Fruit fly (Drosophila melanogaster) whole organism, embryonic: ENCODE results near the gene CG4631.

ENCODE experiments used
- Atf6 ChIP-seq: fragments of 200-800 bp; sonication (Bioruptor generic); IDR thresholded peaks from 2 replicates; pipeline ENCODE4 v1.3.6; 2022; ENCODE audit warnings: missing biosample characterization, missing genetic modification characterization
- CG10462 ChIP-seq: fragments of 200-800 bp; sonication (Bioruptor generic); optimal IDR thresholded peaks from 2 replicates; lab custom pipeline; 2016; ENCODE audit warnings: missing biosample characterization, missing genetic modification characterization
- CG10959 ChIP-seq: fragments of 200-800 bp; sonication (Bioruptor generic); IDR thresholded peaks from 2 replicates; pipeline ENCODE4 v1.3.6; 2022; ENCODE audit warnings: missing biosample characterization, missing genetic modification characterization
- CG10979 ChIP-seq: fragments of 200-800 bp; sonication (Bioruptor generic); optimal IDR thresholded peaks from 2 replicates; lab custom pipeline; 2018; ENCODE audit warnings: missing biosample characterization, mild to moderate bottlenecking, missing genetic modification characterization, moderate library complexity
- CG12942 ChIP-seq: fragments of 200-800 bp; sonication (Bioruptor generic); optimal IDR thresholded peaks from 3 replicates; lab custom pipeline; 2016; ENCODE audit warnings: missing biosample characterization, missing genetic modification characterization
- CG13287 ChIP-seq: fragments of 200-800 bp; sonication (Bioruptor generic); IDR thresholded peaks from 2 replicates; pipeline ENCODE4 v1.3.6; 2022; ENCODE audit warnings: missing biosample characterization, missing genetic modification characterization; ENCODE audit not compliant: partially characterized antibody
- CG13296 ChIP-seq: fragments of 200-800 bp; sonication (Bioruptor generic); optimal IDR thresholded peaks from 3 replicates; lab custom pipeline; 2018; ENCODE audit warnings: missing biosample characterization, mild to moderate bottlenecking, missing genetic modification characterization
- CG1529 ChIP-seq: fragments of 200-800 bp; sonication (Bioruptor generic); optimal IDR thresholded peaks from 3 replicates; lab custom pipeline; 2018; ENCODE audit warnings: missing biosample characterization, missing genetic modification characterization
- CG1603 ChIP-seq: fragments of 200-800 bp; sonication (Bioruptor generic); optimal IDR thresholded peaks from 2 replicates; lab custom pipeline; 2019; ENCODE audit warnings: missing biosample characterization, mild to moderate bottlenecking, missing genetic modification characterization, moderate library complexity
- CG17568 ChIP-seq: fragments of 200-800 bp; sonication (Bioruptor generic); optimal IDR thresholded peaks from 2 replicates; lab custom pipeline; 2018; ENCODE audit warnings: missing biosample characterization, mild to moderate bottlenecking, missing genetic modification characterization, moderate library complexity
- CG1832 ChIP-seq: fragments of 200-800 bp; sonication (Bioruptor generic); optimal IDR thresholded peaks from 2 replicates; lab custom pipeline; 2017; ENCODE audit warnings: missing biosample characterization, mild to moderate bottlenecking, missing genetic modification characterization, inconsistent platforms
- CG18619 ChIP-seq: fragments of 200-800 bp; sonication (Bioruptor generic); optimal IDR thresholded peaks from 3 replicates; lab custom pipeline; 2017; ENCODE audit warnings: missing biosample characterization, mild to moderate bottlenecking, missing genetic modification characterization
- CG2129 ChIP-seq: fragments of 200-800 bp; sonication (Bioruptor generic); IDR thresholded peaks from 2 replicates; pipeline ENCODE4 v1.3.6; 2022; ENCODE audit warnings: missing biosample characterization, missing genetic modification characterization; ENCODE audit not compliant: partially characterized antibody
- CG2889 ChIP-seq: fragments of 200-800 bp; sonication (Bioruptor generic); IDR thresholded peaks from 3 replicates; pipeline ENCODE4 v1.3.6; 2022; ENCODE audit warnings: missing biosample characterization, missing genetic modification characterization
- CG30020 ChIP-seq: fragments of 200-800 bp; optimal IDR thresholded peaks from 2 replicates; lab custom pipeline; 2019; ENCODE audit warnings: missing biosample characterization, mild to moderate bottlenecking, missing genetic modification characterization, moderate library complexity
- CG30431 ChIP-seq: fragments of 200-800 bp; sonication (Bioruptor generic); optimal IDR thresholded peaks from 2 replicates; lab custom pipeline; 2017; ENCODE audit warnings: missing biosample characterization, missing genetic modification characterization
- CG32767 ChIP-seq: fragments of 200-800 bp; sonication (Bioruptor generic); IDR thresholded peaks from 2 replicates; pipeline ENCODE4 v1.3.6; 2022; ENCODE audit warnings: missing biosample characterization, missing genetic modification characterization
- CG32772 ChIP-seq: fragments of 200-800 bp; sonication (Bioruptor generic); IDR thresholded peaks from 2 replicates; pipeline ENCODE4 v1.3.6; 2022; ENCODE audit warnings: missing biosample characterization, missing genetic modification characterization
- CG33557 ChIP-seq: fragments of 200-800 bp; sonication (Bioruptor generic); optimal IDR thresholded peaks from 2 replicates; lab custom pipeline; 2019; ENCODE audit warnings: missing biosample characterization, mild to moderate bottlenecking, missing genetic modification characterization, moderate library complexity
- CG3838 ChIP-seq: fragments of 200-800 bp; sonication (Bioruptor generic); optimal IDR thresholded peaks from 3 replicates; lab custom pipeline; 2016; ENCODE audit warnings: missing biosample characterization, missing genetic modification characterization
- CG3847 ChIP-seq: fragments of 200-800 bp; sonication (Bioruptor generic); IDR thresholded peaks from 2 replicates; pipeline ENCODE4 v1.3.6; 2022; ENCODE audit warnings: missing biosample characterization, missing genetic modification characterization
- CG3995 ChIP-seq: fragments of 200-800 bp; sonication (Bioruptor generic); optimal IDR thresholded peaks from 3 replicates; lab custom pipeline; 2016; ENCODE audit warnings: missing biosample characterization, missing genetic modification characterization
- CG4282 ChIP-seq: fragments of 200-800 bp; sonication (Bioruptor generic); optimal IDR thresholded peaks from 2 replicates; lab custom pipeline; 2016; ENCODE audit warnings: missing biosample characterization, missing genetic modification characterization
- CG6654 ChIP-seq: fragments of 200-800 bp; sonication (Bioruptor generic); optimal IDR thresholded peaks from 2 replicates; lab custom pipeline; 2017; ENCODE audit warnings: missing biosample characterization, mild to moderate bottlenecking, missing genetic modification characterization
- CG9437 ChIP-seq: fragments of 200-800 bp; sonication (Bioruptor generic); optimal IDR thresholded peaks from 2 replicates; lab custom pipeline; 2018; ENCODE audit warnings: missing biosample characterization, mild to moderate bottlenecking, missing genetic modification characterization
- Chrac-16 ChIP-seq: fragments of 200-800 bp; sonication (Bioruptor generic); optimal IDR thresholded peaks from 3 replicates; lab custom pipeline; 2016; ENCODE audit warnings: missing biosample characterization, missing genetic modification characterization
- E2f1 ChIP-seq: fragments of 200-800 bp; sonication (Bioruptor generic); IDR thresholded peaks from 2 replicates; pipeline ENCODE4 v1.3.6; 2022; ENCODE audit warnings: missing biosample characterization, missing genetic modification characterization
- GATAe ChIP-seq: fragments of 200-800 bp; sonication (Bioruptor generic); conservative IDR thresholded peaks from 2 replicates; pipeline ENCODE4 v1.3.6; 2022; ENCODE audit warnings: missing biosample characterization, missing genetic modification characterization
- Gug ChIP-seq: fragments of 200-800 bp; sonication (Bioruptor generic); IDR thresholded peaks from 4 replicates; pipeline ENCODE4 v1.3.6; 2022; ENCODE audit warnings: missing biosample characterization, missing genetic modification characterization
- H15 ChIP-seq: fragments of 200-800 bp; sonication (Bioruptor generic); IDR thresholded peaks from 3 replicates; pipeline ENCODE4 v1.3.6; 2022; ENCODE audit warnings: missing biosample characterization, missing genetic modification characterization
- HmgZ ChIP-seq: fragments of 200-800 bp; sonication (Bioruptor generic); optimal IDR thresholded peaks from 2 replicates; lab custom pipeline; 2018; ENCODE audit warnings: missing biosample characterization, mild to moderate bottlenecking, missing genetic modification characterization
- Hr3 ChIP-seq: fragments of 200-800 bp; sonication (Bioruptor generic); optimal IDR thresholded peaks from 3 replicates; lab custom pipeline; 2016; ENCODE audit warnings: missing biosample characterization, missing genetic modification characterization
- Mrtf ChIP-seq: fragments of 200-800 bp; sonication (Bioruptor generic); IDR thresholded peaks from 3 replicates; pipeline ENCODE4 v1.3.6; 2022; ENCODE audit warnings: missing biosample characterization, missing genetic modification characterization
- NfI ChIP-seq: fragments of 200-800 bp; sonication (Bioruptor generic); optimal IDR thresholded peaks from 3 replicates; lab custom pipeline; 2018; ENCODE audit warnings: missing biosample characterization, mild to moderate bottlenecking, missing genetic modification characterization, moderate library complexity
- PHDP ChIP-seq: fragments of 200-800 bp; sonication (Bioruptor generic); optimal IDR thresholded peaks from 3 replicates; lab custom pipeline; 2018; ENCODE audit warnings: missing biosample characterization, mild to moderate bottlenecking, missing genetic modification characterization, moderate library complexity
- Rfx ChIP-seq: fragments of 200-800 bp; sonication (Bioruptor generic); IDR thresholded peaks from 2 replicates; pipeline ENCODE4 v1.3.6; 2022; ENCODE audit warnings: missing biosample characterization, missing genetic modification characterization
- Xbp1 ChIP-seq: fragments of 200-800 bp; sonication (Bioruptor generic); optimal IDR thresholded peaks from 3 replicates; lab custom pipeline; 2016; ENCODE audit warnings: missing biosample characterization, mild to moderate bottlenecking, missing genetic modification characterization
- ab ChIP-seq: fragments of 200-800 bp; sonication (Bioruptor generic); optimal IDR thresholded peaks from 2 replicates; lab custom pipeline; 2016; ENCODE audit warnings: missing biosample characterization, missing genetic modification characterization
- dmrt11E ChIP-seq: fragments of 200-800 bp; sonication (Bioruptor generic); optimal IDR thresholded peaks from 3 replicates; lab custom pipeline; 2018; ENCODE audit warnings: missing biosample characterization, mild to moderate bottlenecking, missing genetic modification characterization, moderate library complexity
- dpn ChIP-seq, 2 experiments: fragments of 200-800 bp; sonication (Bioruptor generic); optimal IDR thresholded peaks; 3 replicates each; lab custom pipeline; 2016; ENCODE audit warnings: missing biosample characterization in 2 of 2, missing genetic modification characterization in 2 of 2
- dysf ChIP-seq: fragments of 200-800 bp; sonication (Bioruptor generic); IDR thresholded peaks from 3 replicates; pipeline ENCODE4 v1.3.6; 2022; ENCODE audit warnings: missing biosample characterization, missing genetic modification characterization
- fd96Cb ChIP-seq: fragments of 200-800 bp; sonication (Bioruptor generic); optimal IDR thresholded peaks from 2 replicates; lab custom pipeline; 2018; ENCODE audit warnings: missing biosample characterization, mild to moderate bottlenecking, missing genetic modification characterization, moderate library complexity
- gsb ChIP-seq: fragments of 200-800 bp; sonication (Bioruptor generic); IDR thresholded peaks from 2 replicates; pipeline ENCODE4 v1.3.6; 2022; ENCODE audit warnings: missing biosample characterization, missing genetic modification characterization
- mirr ChIP-seq: fragments of 200-800 bp; sonication (Bioruptor generic); optimal IDR thresholded peaks from 3 replicates; lab custom pipeline; 2018; ENCODE audit warnings: missing biosample characterization, mild to moderate bottlenecking, missing genetic modification characterization
- nerfin-2 ChIP-seq: fragments of 200-800 bp; sonication (Bioruptor generic); IDR thresholded peaks from 2 replicates; pipeline ENCODE4 v1.3.6; 2022; ENCODE audit warnings: missing biosample characterization, missing genetic modification characterization; ENCODE audit not compliant: partially characterized antibody
- seq ChIP-seq: fragments of 200-800 bp; sonication (Bioruptor generic); IDR thresholded peaks from 2 replicates; pipeline ENCODE4 v1.3.6; 2022; ENCODE audit warnings: missing biosample characterization, missing genetic modification characterization
- slp2 ChIP-seq: fragments of 200-800 bp; sonication (Bioruptor generic); optimal IDR thresholded peaks from 2 replicates; lab custom pipeline; 2016; ENCODE audit warnings: missing biosample characterization, missing genetic modification characterization
- ssp ChIP-seq: fragments of 200-800 bp; sonication (Bioruptor generic); IDR thresholded peaks from 2 replicates; pipeline ENCODE4 v1.3.6; 2022; ENCODE audit warnings: missing biosample characterization, missing genetic modification characterization
- ttk ChIP-seq: fragments of 200-800 bp; sonication (Bioruptor generic); IDR thresholded peaks from 2 replicates; pipeline ENCODE4 v2.1.2; 2022; ENCODE audit warnings: missing biosample characterization, missing genetic modification characterization
- z ChIP-seq: fragments of 200-800 bp; sonication (Bioruptor generic); IDR thresholded peaks from 3 replicates; pipeline ENCODE4 v1.3.6; 2022; ENCODE audit warnings: missing biosample characterization, missing genetic modification characterization
- zen ChIP-seq: fragments of 200-800 bp; sonication (Bioruptor generic); optimal IDR thresholded peaks from 3 replicates; lab custom pipeline; 2018; ENCODE audit warnings: missing biosample characterization, mild to moderate bottlenecking, missing genetic modification characterization, moderate library complexity

CG4631 gene

dm6 chr2L:16656692-16657109 lies 49.5 kb downstream of the CG4631 start (continued):
- TF ChIP-seq CG32772 (GFP tag; lab: Robert Waterston, UW) (peak; percentile 73), dmrt11E (tag; lab: Kevin White, UChicago) (peak; percentile 61), H15 (GFP tag; lab: Robert Waterston, UW) (peak; percentile 76; the same call in 2 of the 3 replicates), Hr3 (GFP tag; lab: Kevin White, UChicago) (peak; percentile 79), Gug (GFP tag; lab: Robert Waterston, UW) (peak; percentile 53; the same call in 3 of the 4 replicates), CG10462 (GFP tag; lab: Kevin White, UChicago) (peak; percentile 10), CG12942 (GFP tag; lab: Kevin White, UChicago) (peak; percentile 26), E2f1 (peak; percentile 70), CG13287 (GFP tag; lab: Robert Waterston, UW) (no peak), mirr (no peak), CG17568 (GFP tag; lab: Kevin White, UChicago) (no peak), CG10959 (GFP tag; lab: Robert Waterston, UW) (no peak), HmgZ (peak; percentile 49), slp2 (peak; percentile 10), PHDP (no peak), seq (GFP tag; lab: Robert Waterston, UW) (0 out of 2 replicates have a peak, but pooled peaks have one; percentile 29), CG3847 (GFP tag; lab: Robert Waterston, UW) (peak; percentile 58), ttk (GFP tag; lab: Robert Waterston, UW) (peak; percentile 74), CG4282 (GFP tag; lab: Kevin White, UChicago) (no peak), dysf (GFP tag; lab: Robert Waterston, UW) (peak; percentile 83), Chrac-16 (GFP tag; lab: Kevin White, UChicago) (peak; percentile 65), CG1603 (tag; lab: Kevin White, UChicago) (peak; percentile 24), CG1529 (GFP tag; lab: Kevin White, UChicago) (no peak), CG30431 (peak; percentile 2), Mrtf (GFP tag; lab: Robert Waterston, UW) (0 out of 3 replicates have a peak, but pooled peaks have one; percentile 44), CG1832 (GFP tag; lab: Kevin White, UChicago) (no peak), gsb (GFP tag; lab: Robert Waterston, UW) (no peak), CG2889 (GFP tag; lab: Robert Waterston, UW) (0 out of 3 replicates have a peak, but pooled peaks have one; percentile 57), NfI (GFP tag; lab: Kevin White, UChicago) (peak; percentile 51), CG10979 (peak; percentile 51), CG30020 (tag; lab: Kevin White, UChicago) (peak; percentile 51), ssp (GFP tag; lab: Robert Waterston, UW) (peak; percentile 74), fd96Cb (tag; lab: Kevin White, UChicago) (peak; percentile 68), Rfx (GFP tag; lab: Robert Waterston, UW) (peak; percentile 79; the same call in 1 of the 2 replicates), CG9437 (GFP tag; lab: Kevin White, UChicago) (peak; percentile 36), CG6654 (GFP tag; lab: Kevin White, UChicago) (no peak), CG3995 (GFP tag; lab: Kevin White, UChicago) (peak; percentile 46), nerfin-2 (no peak), CG13296 (GFP tag; lab: Kevin White, UChicago) (no peak), dpn (GFP tag; optimal IDR thresholded peaks at IDR 0.05; lab: Kevin White, UChicago) (peak; percentile 32 to 55), GATAe (GFP tag; lab: Robert Waterston, UW) (no peak), CG33557 (GFP tag; lab: Kevin White, UChicago) (peak; percentile 42), z (GFP tag; lab: Robert Waterston, UW) (no peak), Atf6 (GFP tag; lab: Robert Waterston, UW) (peak; percentile 52; the same call in 1 of the 2 replicates), Xbp1 (peak; percentile 75), CG2129 (GFP tag; lab: Robert Waterston, UW) (no peak), ab (GFP tag; lab: Kevin White, UChicago) (no peak), CG3838 (GFP tag; lab: Kevin White, UChicago) (peak; percentile 30), zen (tag; lab: Kevin White, UChicago) (peak; percentile 80), CG18619 (GFP tag; lab: Kevin White, UChicago) (peak; percentile 32), CG32767 (peak; percentile 45; the same call in 1 of the 2 replicates)
